Worm (Caenorhabditis elegans): Measurements from ENCODE around the gene R02F11.3.

DNA sequence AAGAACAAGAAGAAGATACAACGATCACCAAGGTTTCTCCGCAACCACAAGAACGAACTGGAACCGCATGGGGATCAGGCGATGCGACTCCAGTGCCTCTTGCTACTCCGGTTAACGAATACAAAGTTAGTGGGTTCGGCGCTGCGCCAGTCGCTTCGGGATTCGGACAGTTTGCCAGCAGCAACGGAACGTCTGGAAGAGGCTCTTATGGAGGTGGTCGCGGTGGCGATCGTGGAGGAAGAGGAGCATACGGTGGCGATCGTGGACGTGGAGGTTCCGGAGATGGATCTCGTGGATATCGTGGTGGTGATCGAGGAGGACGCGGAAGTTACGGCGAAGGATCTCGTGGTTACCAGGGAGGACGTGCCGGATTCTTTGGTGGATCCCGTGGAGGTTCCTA is 47.7 kb downstream of the R02F11.3 start:
- TF ChIP-seq pqm-1 (tag; optimal IDR thresholded peaks at IDR 0.05), result no peak
- TF ChIP-seq skn-1 (tag; optimal IDR thresholded peaks at IDR 0.05), result no peak
- no peak for TF ChIP-seq ceh-82 (tag; optimal IDR thresholded peaks at IDR 0.05)
- TF ChIP-seq snpc-4 (tag; optimal IDR thresholded peaks at IDR 0.05), result no peak
- no peak for TF ChIP-seq sptf-1 (tag; optimal IDR thresholded peaks at IDR 0.05)
- TF ChIP-seq zag-1 (tag; optimal IDR thresholded peaks at IDR 0.05), result no peak
- no peak for TF ChIP-seq egl-27 (tag; optimal IDR thresholded peaks at IDR 0.05)
- TF ChIP-seq ceh-8 (GFP tag; optimal IDR thresholded peaks at IDR 0.05), result no peak
- TF ChIP-seq ztf-4 (tag; optimal IDR thresholded peaks at IDR 0.05), result no peak
